Worm (Caenorhabditis elegans): ENCODE results near the gene T04C9.2.

DNA sequence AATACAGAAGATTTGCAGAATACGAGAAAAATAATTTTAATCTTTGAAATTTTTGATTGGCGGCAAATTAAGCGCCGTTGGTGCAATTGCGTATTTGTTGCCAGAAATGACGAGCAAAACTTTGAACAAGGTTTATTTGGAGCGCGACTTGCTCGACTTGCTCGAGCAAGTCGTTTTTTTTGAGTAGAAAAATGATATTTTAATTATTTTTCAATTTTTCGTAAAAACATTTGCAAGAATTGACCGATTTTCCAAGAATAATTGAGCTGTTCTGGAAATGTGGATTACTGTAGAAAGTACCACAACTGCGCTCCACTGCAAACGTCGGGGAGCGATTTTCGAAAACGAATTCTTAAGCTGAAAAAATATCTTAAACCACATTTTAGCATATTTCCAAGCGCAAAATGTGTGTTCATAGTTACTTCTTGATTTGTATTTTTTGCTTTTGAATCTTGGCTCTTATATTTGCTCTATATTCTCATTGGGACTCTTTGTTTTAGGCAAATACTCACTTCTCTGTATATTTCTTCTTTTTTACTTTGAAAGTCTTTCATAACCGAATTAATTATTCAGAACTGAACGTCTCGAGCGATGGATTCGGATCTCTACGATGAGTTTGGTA is 17.4 kb downstream of the T04C9.2 start, which contains the start of the genes gcna-1 and eftu-2:
- TF ChIP-seq ztf-4 (tag; optimal IDR thresholded peaks at IDR 0.05) (no peak), aly-2 (tag; optimal IDR thresholded peaks at IDR 0.05) (no peak), nhr-11 (tag; optimal IDR thresholded peaks at IDR 0.05) (no peak), pha-4 (tag; optimal IDR thresholded peaks at IDR 0.05) (no peak), ceh-9 (tag; optimal IDR thresholded peaks at IDR 0.05) (no peak), lin-15B (tag; optimal IDR thresholded peaks at IDR 0.05) (peak; percentile 70), nhr-76 (tag; optimal IDR thresholded peaks at IDR 0.05) (no peak), pqm-1 (tag; optimal IDR thresholded peaks at IDR 0.05) (no peak), snpc-4 (tag; optimal IDR thresholded peaks at IDR 0.05) (no peak), fkh-10 (GFP tag; optimal IDR thresholded peaks at IDR 0.05) (no peak), elt-1 (tag; optimal IDR thresholded peaks at IDR 0.05) (no peak)

Measured in whole organism, L3 larva.